Fruit fly (Drosophila melanogaster) whole organism, prepupa: ENCODE results near the gene Pburs.

ENCODE experiments used
- CG10631 ChIP-seq: fragments of 200-800 bp; sonication (Bioruptor generic); optimal IDR thresholded peaks from 2 replicates; lab custom pipeline; 2016; ENCODE audit warnings: missing biosample characterization, missing genetic modification characterization
- CG10669 ChIP-seq: fragments of 200-800 bp; sonication (Bioruptor generic); optimal IDR thresholded peaks from 3 replicates; lab custom pipeline; 2018; ENCODE audit warnings: missing biosample characterization, mild to moderate bottlenecking, missing genetic modification characterization, moderate library complexity
- CG11294 ChIP-seq: fragments of 200-800 bp; sonication (Bioruptor generic); IDR thresholded peaks from 2 replicates; pipeline ENCODE4 v1.3.6; 2022; ENCODE audit warnings: missing biosample characterization, missing genetic modification characterization
- CG11762 ChIP-seq: fragments of 200-800 bp; sonication (Bioruptor generic); optimal IDR thresholded peaks from 3 replicates; lab custom pipeline; 2016; ENCODE audit warnings: missing biosample characterization, missing genetic modification characterization; ENCODE audit not compliant: insufficient read depth
- CG15336 ChIP-seq: fragments of 200-800 bp; sonication (Bioruptor generic); IDR thresholded peaks from 2 replicates; pipeline ENCODE4 v1.3.6; 2022; ENCODE audit warnings: missing biosample characterization, missing genetic modification characterization
- CG1621 ChIP-seq: fragments of 200-800 bp; sonication (Bioruptor generic); optimal IDR thresholded peaks from 3 replicates; lab custom pipeline; 2018; ENCODE audit warnings: missing biosample characterization, mild to moderate bottlenecking, missing genetic modification characterization
- CG3032 ChIP-seq: fragments of 200-800 bp; optimal IDR thresholded peaks from 2 replicates; lab custom pipeline; 2019; ENCODE audit warnings: missing biosample characterization, mild to moderate bottlenecking, missing genetic modification characterization, moderate library complexity
- CG31627 ChIP-seq: fragments of 200-800 bp; sonication (Bioruptor generic); optimal IDR thresholded peaks from 3 replicates; lab custom pipeline; 2016; ENCODE audit warnings: missing biosample characterization, missing genetic modification characterization
- CG32006 ChIP-seq: fragments of 200-800 bp; sonication (Bioruptor generic); optimal IDR thresholded peaks from 3 replicates; lab custom pipeline; 2017; ENCODE audit warnings: missing biosample characterization, mild to moderate bottlenecking, missing genetic modification characterization
- CG6276 ChIP-seq: fragments of 200-800 bp; sonication (Bioruptor generic); optimal IDR thresholded peaks from 2 replicates; lab custom pipeline; 2017; ENCODE audit warnings: missing biosample characterization, mild to moderate bottlenecking, missing genetic modification characterization
- CG6792 ChIP-seq: fragments of 200-800 bp; sonication (Bioruptor generic); optimal IDR thresholded peaks from 3 replicates; lab custom pipeline; 2016; ENCODE audit warnings: missing biosample characterization, missing genetic modification characterization
- CG6854 ChIP-seq: fragments of 200-800 bp; sonication (Bioruptor generic); optimal IDR thresholded peaks from 2 replicates; lab custom pipeline; 2017; ENCODE audit warnings: missing biosample characterization, mild to moderate bottlenecking, missing genetic modification characterization
- CG8119 ChIP-seq: fragments of 200-800 bp; sonication (Bioruptor generic); IDR thresholded peaks from 3 replicates; pipeline ENCODE4 v1.3.6; 2022; ENCODE audit warnings: missing biosample characterization, missing genetic modification characterization
- CG8632 ChIP-seq: fragments of 200-800 bp; sonication (Bioruptor generic); optimal IDR thresholded peaks from 3 replicates; lab custom pipeline; 2016; ENCODE audit warnings: missing biosample characterization, missing genetic modification characterization
- Eip75B ChIP-seq: fragments of 200-800 bp; sonication (Bioruptor generic); optimal IDR thresholded peaks from 3 replicates; lab custom pipeline; 2016; ENCODE audit warnings: missing biosample characterization, missing genetic modification characterization
- Eip78C ChIP-seq: fragments of 200-800 bp; sonication (Bioruptor generic); peaks from one replicate; lab custom pipeline; 2016; ENCODE audit warnings: missing biosample characterization, missing genetic modification characterization
- Eip93F ChIP-seq: fragments of 200-800 bp; sonication (Bioruptor generic); optimal IDR thresholded peaks from 2 replicates; lab custom pipeline; 2016; ENCODE audit warnings: missing biosample characterization, mild to moderate bottlenecking, missing genetic modification characterization
- Ets21C ChIP-seq: fragments of 200-800 bp; sonication (Bioruptor generic); optimal IDR thresholded peaks from 3 replicates; lab custom pipeline; 2016; ENCODE audit warnings: missing biosample characterization, missing genetic modification characterization
- Ets96B ChIP-seq: fragments of 200-800 bp; optimal IDR thresholded peaks from 2 replicates; lab custom pipeline; 2019; ENCODE audit warnings: missing biosample characterization, mild to moderate bottlenecking, missing genetic modification characterization, moderate library complexity
- Gug ChIP-seq: fragments of 200-800 bp; sonication (Bioruptor generic); IDR thresholded peaks from 2 replicates; pipeline ENCODE4 v1.3.6; 2022; ENCODE audit warnings: missing biosample characterization, missing genetic modification characterization
- Hr39 ChIP-seq: fragments of 200-800 bp; sonication (Bioruptor generic); optimal IDR thresholded peaks from 2 replicates; lab custom pipeline; 2016; ENCODE audit warnings: missing biosample characterization, missing genetic modification characterization
- Met ChIP-seq: fragments of 200-800 bp; sonication (Bioruptor generic); optimal IDR thresholded peaks from 3 replicates; lab custom pipeline; 2016; ENCODE audit warnings: missing biosample characterization, missing genetic modification characterization
- OdsH ChIP-seq: fragments of 200-800 bp; sonication (Bioruptor generic); optimal IDR thresholded peaks from 3 replicates; lab custom pipeline; 2016; ENCODE audit warnings: missing biosample characterization, missing genetic modification characterization
- cyc ChIP-seq: fragments of 200-800 bp; sonication (Bioruptor generic); optimal IDR thresholded peaks from 3 replicates; lab custom pipeline; 2016; ENCODE audit warnings: missing biosample characterization, missing genetic modification characterization
- dsx ChIP-seq: fragments of 200-800 bp; optimal IDR thresholded peaks from 3 replicates; lab custom pipeline; 2019; ENCODE audit warnings: missing biosample characterization, mild to moderate bottlenecking, missing genetic modification characterization, moderate library complexity; ENCODE audit not compliant: poor library complexity, severe bottlenecking
- eg ChIP-seq: fragments of 200-800 bp; sonication (Bioruptor generic); IDR thresholded peaks from 3 replicates; pipeline ENCODE4 v1.3.6; 2022; ENCODE audit warnings: missing biosample characterization, missing genetic modification characterization
- fd59A ChIP-seq: fragments of 200-800 bp; sonication (Bioruptor generic); optimal IDR thresholded peaks from 2 replicates; lab custom pipeline; 2017; ENCODE audit warnings: missing biosample characterization, mild to moderate bottlenecking, missing genetic modification characterization, missing genetic modification reagents
- fkh ChIP-seq: fragments of 200-800 bp; sonication (Bioruptor generic); optimal IDR thresholded peaks from 3 replicates; lab custom pipeline; 2017; ENCODE audit warnings: missing biosample characterization, mild to moderate bottlenecking, missing genetic modification characterization, moderate library complexity
- lz ChIP-seq: fragments of 200-800 bp; sonication (Bioruptor generic); optimal IDR thresholded peaks from 3 replicates; lab custom pipeline; 2016; ENCODE audit warnings: missing biosample characterization, missing genetic modification characterization
- pdm3 ChIP-seq: fragments of 200-800 bp; sonication (Bioruptor generic); optimal IDR thresholded peaks from 3 replicates; lab custom pipeline; 2016; ENCODE audit warnings: missing biosample characterization, missing genetic modification characterization
- ss ChIP-seq, 2 experiments: fragments of 200-800 bp; sonication (Bioruptor generic); optimal IDR thresholded peaks; 2 replicates in 1 of 2; 3 replicates in 1 of 2; lab custom pipeline; 2017 to 2018; ENCODE audit warnings: mild to moderate bottlenecking in 2 of 2, missing biosample characterization in 2 of 2, missing genetic modification characterization in 2 of 2, moderate library complexity in 1 of 2
- svp ChIP-seq: fragments of 200-800 bp; sonication (Bioruptor generic); peaks from one replicate; lab custom pipeline; 2016; ENCODE audit warnings: missing biosample characterization, missing genetic modification characterization
- topi ChIP-seq: fragments of 200-800 bp; sonication (Bioruptor generic); optimal IDR thresholded peaks from 3 replicates; lab custom pipeline; 2016; ENCODE audit warnings: missing biosample characterization, missing genetic modification characterization
- vri ChIP-seq: fragments of 200-800 bp; sonication (Bioruptor generic); optimal IDR thresholded peaks from 3 replicates; lab custom pipeline; 2016; ENCODE audit warnings: missing biosample characterization, mild to moderate bottlenecking, missing genetic modification characterization

Gene Pburs

dm6 chr2L:14400676-14401075 is 16.5 kb downstream of the Pburs start (continued):
- no peak for TF ChIP-seq Eip93F (GFP tag; lab: Kevin White, UChicago)
- TF ChIP-seq Ets21C: peak; percentile 25
- peak; percentile 53 for TF ChIP-seq Met (GFP tag; lab: Kevin White, UChicago)
- peak; percentile 37 for TF ChIP-seq Hr39 (GFP tag; lab: Kevin White, UChicago)
- TF ChIP-seq CG32006 (GFP tag; lab: Kevin White, UChicago): peak; percentile 25
- peak; percentile 26 for TF ChIP-seq CG11762 (GFP tag; lab: Kevin White, UChicago)
- TF ChIP-seq lz (GFP tag; lab: Kevin White, UChicago): peak; percentile 57
- no peak for TF ChIP-seq CG11294 (GFP tag; lab: Robert Waterston, UW)
- TF ChIP-seq Eip78C (GFP tag; lab: Kevin White, UChicago): peak; percentile 83
- 0 out of 3 replicates have a peak, but pooled peaks have one; percentile 24 for TF ChIP-seq CG8119 (GFP tag; lab: Robert Waterston, UW)
- peak in 1 of 2 experiments; percentile 0 for TF ChIP-seq ss (GFP tag; optimal IDR thresholded peaks at IDR 0.05; lab: Kevin White, UChicago)
- no peak for TF ChIP-seq CG1621 (tag; lab: Kevin White, UChicago)
- TF ChIP-seq OdsH (GFP tag; lab: Kevin White, UChicago): peak; percentile 27
- no peak for TF ChIP-seq CG6276 (GFP tag; lab: Kevin White, UChicago)
- peak; percentile 49 for TF ChIP-seq CG3032 (tag; lab: Kevin White, UChicago)
- TF ChIP-seq CG15336 (GFP tag; lab: Robert Waterston, UW): 0 out of 2 replicates have a peak, but pooled peaks have one; percentile 18
- peak; percentile 14 for TF ChIP-seq pdm3 (GFP tag; lab: Kevin White, UChicago)
- TF ChIP-seq CG31627 (GFP tag; lab: Kevin White, UChicago): peak; percentile 52

dm6 chr2L:14399326-14399725 is 17.8 kb downstream of the Pburs start:
- TF ChIP-seq OdsH (GFP tag; lab: Kevin White, UChicago): no peak
- peak; percentile 69 for TF ChIP-seq fkh
- no peak for TF ChIP-seq Eip75B (GFP tag; lab: Kevin White, UChicago)
- TF ChIP-seq CG32006 (GFP tag; lab: Kevin White, UChicago): no peak
- no peak for TF ChIP-seq fd59A
- peak; percentile 31 for TF ChIP-seq vri
- no peak for TF ChIP-seq CG10669 (GFP tag; lab: Kevin White, UChicago)
- no peak for TF ChIP-seq CG10631 (GFP tag; lab: Kevin White, UChicago)
- peak; percentile 30 for TF ChIP-seq svp (GFP tag; lab: Kevin White, UChicago)
- no peak for TF ChIP-seq cyc (GFP tag; lab: Kevin White, UChicago)
- TF ChIP-seq Ets96B: no peak
- no peak for TF ChIP-seq Met (GFP tag; lab: Kevin White, UChicago)
- no peak for TF ChIP-seq CG8632

dm6 chr2L:14398562-14398961 is 18.6 kb downstream of the Pburs start:
- TF ChIP-seq fkh (peak; percentile 70), vri (no peak)
- TF ChIP-seq, all 60 proteins: peak for 1

- TF ChIP-seq dsx (peak; percentile 37), Ets21C (no peak), Gug (GFP tag; lab: Robert Waterston, UW) (no peak), eg (peak; percentile 32; the same call in 1 of the 3 replicates), topi (no peak)
- TF ChIP-seq, all 60 proteins: peak for 2
Observed at dm6 chr2L:14397948-14398347, 19.2 kb downstream of the Pburs start.

- TF ChIP-seq CG6792 (GFP tag; lab: Kevin White, UChicago) (no peak), dsx (peak; percentile 13), Eip78C (GFP tag; lab: Kevin White, UChicago) (peak; percentile 52), vri (peak; percentile 70), svp (GFP tag; lab: Kevin White, UChicago) (peak; percentile 26), CG6854 (GFP tag; lab: Kevin White, UChicago) (no peak)
Observed at dm6 chr2L:14397067-14397598, 20.0 kb downstream of the Pburs start.
